Fruit fly (Drosophila melanogaster) whole organism, prepupa: ENCODE measurements around the gene CG7530.

Experiments used
- CG10631 ChIP-seq: fragments of 200-800 bp; sonication (Bioruptor generic); optimal IDR thresholded peaks from 2 replicates; lab custom pipeline; 2016; ENCODE audit warnings: missing biosample characterization, missing genetic modification characterization
- CG11294 ChIP-seq: fragments of 200-800 bp; sonication (Bioruptor generic); IDR thresholded peaks from 2 replicates; pipeline ENCODE4 v1.3.6; 2022; ENCODE audit warnings: missing biosample characterization, missing genetic modification characterization
- CG11762 ChIP-seq: fragments of 200-800 bp; sonication (Bioruptor generic); optimal IDR thresholded peaks from 3 replicates; lab custom pipeline; 2016; ENCODE audit warnings: missing biosample characterization, missing genetic modification characterization; ENCODE audit not compliant: insufficient read depth
- CG15336 ChIP-seq: fragments of 200-800 bp; sonication (Bioruptor generic); IDR thresholded peaks from 2 replicates; pipeline ENCODE4 v1.3.6; 2022; ENCODE audit warnings: missing biosample characterization, missing genetic modification characterization
- CG34406 ChIP-seq: fragments of 200-800 bp; sonication (Bioruptor generic); optimal IDR thresholded peaks from 3 replicates; lab custom pipeline; 2016; ENCODE audit warnings: missing biosample characterization, missing genetic modification characterization
- CG3919 ChIP-seq: fragments of 200-800 bp; sonication (Bioruptor generic); optimal IDR thresholded peaks from 3 replicates; lab custom pipeline; 2016; ENCODE audit warnings: missing biosample characterization, missing genetic modification characterization
- CG4318 ChIP-seq: fragments of 200-800 bp; sonication (Bioruptor generic); optimal IDR thresholded peaks from 3 replicates; lab custom pipeline; 2017; ENCODE audit warnings: missing biosample characterization, mild to moderate bottlenecking, missing genetic modification characterization
- CG6163 ChIP-seq: fragments of 200-800 bp; sonication (Bioruptor generic); IDR thresholded peaks from 3 replicates; pipeline ENCODE4 v1.3.6; 2022; ENCODE audit warnings: missing biosample characterization, missing genetic modification characterization
- CG6276 ChIP-seq: fragments of 200-800 bp; sonication (Bioruptor generic); optimal IDR thresholded peaks from 2 replicates; lab custom pipeline; 2017; ENCODE audit warnings: missing biosample characterization, mild to moderate bottlenecking, missing genetic modification characterization
- CG6792 ChIP-seq: fragments of 200-800 bp; sonication (Bioruptor generic); optimal IDR thresholded peaks from 3 replicates; lab custom pipeline; 2016; ENCODE audit warnings: missing biosample characterization, missing genetic modification characterization
- CG6808 ChIP-seq: fragments of 200-800 bp; sonication (Bioruptor generic); optimal IDR thresholded peaks from 3 replicates; lab custom pipeline; 2017; ENCODE audit warnings: missing biosample characterization, missing genetic modification characterization, mild to moderate bottlenecking, moderate library complexity, missing genetic modification reagents
- CG6854 ChIP-seq: fragments of 200-800 bp; sonication (Bioruptor generic); optimal IDR thresholded peaks from 2 replicates; lab custom pipeline; 2017; ENCODE audit warnings: missing biosample characterization, mild to moderate bottlenecking, missing genetic modification characterization
- CG7368 ChIP-seq: fragments of 200-800 bp; sonication (Bioruptor generic); optimal IDR thresholded peaks from 3 replicates; lab custom pipeline; 2016; ENCODE audit warnings: missing biosample characterization, missing genetic modification characterization
- CG9139 ChIP-seq: fragments of 200-800 bp; sonication (Bioruptor generic); optimal IDR thresholded peaks from 3 replicates; lab custom pipeline; 2017; ENCODE audit warnings: missing biosample characterization, mild to moderate bottlenecking, missing genetic modification characterization
- Eip78C ChIP-seq: fragments of 200-800 bp; sonication (Bioruptor generic); peaks from one replicate; lab custom pipeline; 2016; ENCODE audit warnings: missing biosample characterization, missing genetic modification characterization
- Eip93F ChIP-seq: fragments of 200-800 bp; sonication (Bioruptor generic); optimal IDR thresholded peaks from 2 replicates; lab custom pipeline; 2016; ENCODE audit warnings: missing biosample characterization, mild to moderate bottlenecking, missing genetic modification characterization
- Ets96B ChIP-seq: fragments of 200-800 bp; optimal IDR thresholded peaks from 2 replicates; lab custom pipeline; 2019; ENCODE audit warnings: missing biosample characterization, mild to moderate bottlenecking, missing genetic modification characterization, moderate library complexity
- Gug ChIP-seq: fragments of 200-800 bp; sonication (Bioruptor generic); IDR thresholded peaks from 2 replicates; pipeline ENCODE4 v1.3.6; 2022; ENCODE audit warnings: missing biosample characterization, missing genetic modification characterization
- Hr39 ChIP-seq: fragments of 200-800 bp; sonication (Bioruptor generic); optimal IDR thresholded peaks from 2 replicates; lab custom pipeline; 2016; ENCODE audit warnings: missing biosample characterization, missing genetic modification characterization
- Hr4 ChIP-seq: fragments of 200-800 bp; sonication (Bioruptor generic); optimal IDR thresholded peaks from 3 replicates; lab custom pipeline; 2016; ENCODE audit warnings: missing biosample characterization, missing genetic modification characterization
- Met ChIP-seq: fragments of 200-800 bp; sonication (Bioruptor generic); optimal IDR thresholded peaks from 3 replicates; lab custom pipeline; 2016; ENCODE audit warnings: missing biosample characterization, missing genetic modification characterization
- OdsH ChIP-seq: fragments of 200-800 bp; sonication (Bioruptor generic); optimal IDR thresholded peaks from 3 replicates; lab custom pipeline; 2016; ENCODE audit warnings: missing biosample characterization, missing genetic modification characterization
- Sox102F ChIP-seq: fragments of 200-800 bp; sonication (Bioruptor generic); optimal IDR thresholded peaks from 2 replicates; lab custom pipeline; 2016; ENCODE audit warnings: missing biosample characterization, mild to moderate bottlenecking, missing genetic modification characterization
- Sox15 ChIP-seq: fragments of 200-800 bp; sonication (Bioruptor generic); optimal IDR thresholded peaks from 3 replicates; lab custom pipeline; 2016; ENCODE audit warnings: missing biosample characterization, missing genetic modification characterization
- dsx ChIP-seq: fragments of 200-800 bp; optimal IDR thresholded peaks from 3 replicates; lab custom pipeline; 2019; ENCODE audit warnings: missing biosample characterization, mild to moderate bottlenecking, missing genetic modification characterization, moderate library complexity; ENCODE audit not compliant: poor library complexity, severe bottlenecking
- eg ChIP-seq: fragments of 200-800 bp; sonication (Bioruptor generic); IDR thresholded peaks from 3 replicates; pipeline ENCODE4 v1.3.6; 2022; ENCODE audit warnings: missing biosample characterization, missing genetic modification characterization
- fd85E ChIP-seq: fragments of 200-800 bp; sonication (Bioruptor generic); optimal IDR thresholded peaks from 3 replicates; lab custom pipeline; 2016; ENCODE audit warnings: missing biosample characterization, missing genetic modification characterization
- lz ChIP-seq: fragments of 200-800 bp; sonication (Bioruptor generic); optimal IDR thresholded peaks from 3 replicates; lab custom pipeline; 2016; ENCODE audit warnings: missing biosample characterization, missing genetic modification characterization
- pdm3 ChIP-seq: fragments of 200-800 bp; sonication (Bioruptor generic); optimal IDR thresholded peaks from 3 replicates; lab custom pipeline; 2016; ENCODE audit warnings: missing biosample characterization, missing genetic modification characterization
- salr ChIP-seq, 2 experiments: fragments of 200-800 bp; sonication (Bioruptor generic); optimal IDR thresholded peaks; 3 replicates each; lab custom pipeline; 2016 to 2018; ENCODE audit warnings: missing biosample characterization in 2 of 2, missing genetic modification characterization in 2 of 2, mild to moderate bottlenecking in 1 of 2
- spab ChIP-seq: fragments of 200-800 bp; sonication (Bioruptor generic); optimal IDR thresholded peaks from 2 replicates; lab custom pipeline; 2017; ENCODE audit warnings: missing biosample characterization, mild to moderate bottlenecking, missing genetic modification characterization, missing genetic modification reagents
- ss ChIP-seq, 2 experiments: fragments of 200-800 bp; sonication (Bioruptor generic); optimal IDR thresholded peaks; 2 replicates in 1 of 2; 3 replicates in 1 of 2; lab custom pipeline; 2017 to 2018; ENCODE audit warnings: mild to moderate bottlenecking in 2 of 2, missing biosample characterization in 2 of 2, missing genetic modification characterization in 2 of 2, moderate library complexity in 1 of 2
- svp ChIP-seq: fragments of 200-800 bp; sonication (Bioruptor generic); peaks from one replicate; lab custom pipeline; 2016; ENCODE audit warnings: missing biosample characterization, missing genetic modification characterization
- vri ChIP-seq: fragments of 200-800 bp; sonication (Bioruptor generic); optimal IDR thresholded peaks from 3 replicates; lab custom pipeline; 2016; ENCODE audit warnings: missing biosample characterization, mild to moderate bottlenecking, missing genetic modification characterization

Gene CG7530

dm6 chr3R:14706860-14707259 is 24.4 kb downstream of the CG7530 start (continued):
- TF ChIP-seq spab (GFP tag; lab: Kevin White, UChicago) (no peak), Hr39 (GFP tag; lab: Kevin White, UChicago) (peak; percentile 70), dsx (peak; percentile 13), Met (GFP tag; lab: Kevin White, UChicago) (peak; percentile 73), CG10631 (GFP tag; lab: Kevin White, UChicago) (peak; percentile 44), CG34406 (GFP tag; lab: Kevin White, UChicago) (peak; percentile 72), pdm3 (GFP tag; lab: Kevin White, UChicago) (peak; percentile 77), CG9139 (peak; percentile 17), fd85E (GFP tag; lab: Kevin White, UChicago) (no peak), CG3919 (peak; percentile 74), Sox15 (GFP tag; lab: Kevin White, UChicago) (peak; percentile 70), Ets96B (tag; lab: Kevin White, UChicago) (peak; percentile 1), OdsH (GFP tag; lab: Kevin White, UChicago) (peak; percentile 71)

dm6 chr3R:14706354-14706753 is 25.0 kb downstream of the CG7530 start:
- no peak for TF ChIP-seq Met (GFP tag; lab: Kevin White, UChicago)
- no peak for TF ChIP-seq CG4318 (GFP tag; lab: Kevin White, UChicago)
- TF ChIP-seq Sox15 (GFP tag; lab: Kevin White, UChicago) = no peak
- peak; percentile 61 for TF ChIP-seq Eip78C (GFP tag; lab: Kevin White, UChicago)
- TF ChIP-seq Gug (GFP tag; lab: Robert Waterston, UW) = no peak
- TF ChIP-seq CG15336 (GFP tag; lab: Robert Waterston, UW) = peak; percentile 48; the same call in 1 of the 2 replicates
- no peak for TF ChIP-seq Hr4 (GFP tag; lab: Kevin White, UChicago)
- no peak for TF ChIP-seq CG9139
- no peak for TF ChIP-seq vri (GFP tag; lab: Kevin White, UChicago)
- no peak for TF ChIP-seq CG7368 (GFP tag; lab: Kevin White, UChicago)
- TF ChIP-seq lz (GFP tag; lab: Kevin White, UChicago) = no peak
- TF ChIP-seq CG6163 = peak; percentile 10; the same call in 1 of the 3 replicates
- TF ChIP-seq eg (GFP tag; lab: Robert Waterston, UW) = peak; percentile 7; the same call in 2 of the 3 replicates
- TF ChIP-seq CG11294 = no peak

dm6 chr3R:14705270-14705669 is 26.0 kb downstream of the CG7530 start:
- TF ChIP-seq CG11762 (GFP tag; lab: Kevin White, UChicago) = no peak
- TF ChIP-seq Sox15 (GFP tag; lab: Kevin White, UChicago) = no peak
- TF ChIP-seq CG6854 (GFP tag; lab: Kevin White, UChicago) = no peak
- no peak for TF ChIP-seq pdm3 (GFP tag; lab: Kevin White, UChicago)
- no peak for TF ChIP-seq CG6792 (GFP tag; lab: Kevin White, UChicago)
- TF ChIP-seq eg (GFP tag; lab: Robert Waterston, UW) = peak; percentile 32; the same call in 1 of the 3 replicates
- TF ChIP-seq svp = no peak
- peak; percentile 14 to 23 for TF ChIP-seq ss (GFP tag; optimal IDR thresholded peaks at IDR 0.05; lab: Kevin White, UChicago)
- no peak for TF ChIP-seq Eip93F (GFP tag; lab: Kevin White, UChicago)
- no peak for TF ChIP-seq salr (GFP tag; optimal IDR thresholded peaks at IDR 0.05; lab: Kevin White, UChicago)
- TF ChIP-seq Sox102F (GFP tag; lab: Kevin White, UChicago) = no peak
- TF ChIP-seq CG6276 (GFP tag; lab: Kevin White, UChicago) = peak; percentile 42
- TF ChIP-seq CG6808 = peak; percentile 37
